Worm (Caenorhabditis elegans) whole organism, mixed stage, embryonic: ENCODE data around the gene ttr-8.

Experiments used
- M03D4.4 ChIP-seq: sonication (generic microtip); optimal IDR thresholded peaks from 2 replicates; lab custom pipeline; 2017; ENCODE audit warnings: mild to moderate bottlenecking, missing genetic modification characterization, missing compliant biosample characterization
- bed-3 ChIP-seq: fragments of 200-800 bp; sonication (Bioruptor generic); optimal IDR thresholded peaks from 3 replicates; lab custom pipeline; 2018; ENCODE audit warnings: mild to moderate bottlenecking, missing genetic modification characterization, moderate library complexity, missing compliant biosample characterization
- blmp-1 ChIP-seq: fragments of 150-350 bp; optimal IDR thresholded peaks from 2 replicates; lab custom pipeline; 2014; ENCODE audit warnings: missing biosample characterization, missing genetic modification characterization
- ceh-39 ChIP-seq: fragments of 150-350 bp; optimal IDR thresholded peaks from 2 replicates; lab custom pipeline; 2014; ENCODE audit warnings: missing biosample characterization, missing genetic modification characterization
- ceh-43 ChIP-seq: fragments of 200-800 bp; sonication (Bioruptor generic); optimal IDR thresholded peaks from 2 replicates; lab custom pipeline; 2018; ENCODE audit warnings: mild to moderate bottlenecking, missing genetic modification characterization, moderate library complexity, missing compliant biosample characterization
- ceh-83 ChIP-seq: fragments of 200-800 bp; sonication (Bioruptor generic); optimal IDR thresholded peaks from 2 replicates; lab custom pipeline; 2018; ENCODE audit warnings: mild to moderate bottlenecking, missing genetic modification characterization, missing compliant biosample characterization
- ces-1 ChIP-seq: fragments of 150-350 bp; optimal IDR thresholded peaks from 2 replicates; lab custom pipeline; 2014; ENCODE audit warnings: missing biosample characterization, missing genetic modification reagents, missing genetic modification characterization
- cnd-1 ChIP-seq: fragments of 200-800 bp; sonication (Bioruptor generic); optimal IDR thresholded peaks from 2 replicates; lab custom pipeline; 2018; ENCODE audit warnings: mild to moderate bottlenecking, missing genetic modification characterization, missing compliant biosample characterization
- drap-1 ChIP-seq: fragments of 200-800 bp; sonication (Bioruptor generic); optimal IDR thresholded peaks from 3 replicates; lab custom pipeline; 2018; ENCODE audit warnings: mild to moderate bottlenecking, missing genetic modification characterization, missing compliant biosample characterization
- elt-1 ChIP-seq: sonication (generic microtip); optimal IDR thresholded peaks from 2 replicates; lab custom pipeline; 2017; ENCODE audit warnings: missing genetic modification characterization, mild to moderate bottlenecking, missing compliant biosample characterization, antibody characterized with exemption, moderate library complexity, borderline replicate concordance; ENCODE audit not compliant: insufficient read depth
- elt-3 ChIP-seq: fragments of 150-350 bp; optimal IDR thresholded peaks from 2 replicates; lab custom pipeline; 2014; ENCODE audit warnings: missing biosample characterization, missing genetic modification characterization
- flh-1 ChIP-seq: fragments of 200-800 bp; sonication (Bioruptor generic); optimal IDR thresholded peaks from 2 replicates; lab custom pipeline; 2018; ENCODE audit warnings: mild to moderate bottlenecking, missing genetic modification characterization, moderate library complexity, missing compliant biosample characterization
- ham-2 ChIP-seq: fragments of 200-800 bp; sonication (Bioruptor generic); optimal IDR thresholded peaks from 2 replicates; lab custom pipeline; 2018; ENCODE audit warnings: mild to moderate bottlenecking, missing genetic modification characterization, missing compliant biosample characterization
- hlh-1 ChIP-seq: fragments of 150-350 bp; optimal IDR thresholded peaks from 2 replicates; lab custom pipeline; 2014; ENCODE audit warnings: missing biosample characterization, missing genetic modification reagents, missing genetic modification characterization
- lin-13 ChIP-seq: fragments of 150-350 bp; optimal IDR thresholded peaks from 2 replicates; lab custom pipeline; 2014; ENCODE audit warnings: missing biosample characterization, missing genetic modification characterization
- lin-32 ChIP-seq: fragments of 200-800 bp; sonication (Bioruptor generic); optimal IDR thresholded peaks from 2 replicates; lab custom pipeline; 2018; ENCODE audit warnings: mild to moderate bottlenecking, missing genetic modification characterization, missing compliant biosample characterization
- lsy-2 ChIP-seq: fragments of 150-350 bp; optimal IDR thresholded peaks from 2 replicates; lab custom pipeline; 2014; ENCODE audit warnings: missing biosample characterization, missing genetic modification characterization
- mab-5 ChIP-seq: fragments of 150-350 bp; optimal IDR thresholded peaks from 2 replicates; lab custom pipeline; 2014; ENCODE audit warnings: missing biosample characterization, missing genetic modification characterization
- mep-1 ChIP-seq: fragments of 150-350 bp; optimal IDR thresholded peaks from 2 replicates; lab custom pipeline; 2017; ENCODE audit warnings: missing biosample characterization, missing genetic modification reagents, missing genetic modification characterization, inconsistent platforms
- mls-2 ChIP-seq: sonication (generic microtip); optimal IDR thresholded peaks from 2 replicates; lab custom pipeline; 2016; ENCODE audit warnings: mild to moderate bottlenecking, missing genetic modification characterization, moderate library complexity, missing compliant biosample characterization
- nhr-12 ChIP-seq: fragments of 150-350 bp; optimal IDR thresholded peaks from 2 replicates; lab custom pipeline; 2014; ENCODE audit warnings: missing biosample characterization, missing genetic modification characterization
- nhr-2 ChIP-seq: fragments of 150-350 bp; optimal IDR thresholded peaks from 2 replicates; lab custom pipeline; 2014; ENCODE audit warnings: missing biosample characterization, missing genetic modification characterization
- nhr-237 ChIP-seq: fragments of 150-350 bp; optimal IDR thresholded peaks from 2 replicates; lab custom pipeline; 2014; ENCODE audit warnings: missing biosample characterization, missing genetic modification characterization
- nhr-28 ChIP-seq: fragments of 150-350 bp; optimal IDR thresholded peaks from 2 replicates; lab custom pipeline; 2014; ENCODE audit warnings: missing biosample characterization, missing genetic modification characterization
- nhr-76 ChIP-seq: sonication (generic microtip); optimal IDR thresholded peaks from 2 replicates; lab custom pipeline; 2017; ENCODE audit warnings: missing biosample characterization, missing genetic modification characterization
- pha-4 ChIP-seq: fragments of 150-350 bp; optimal IDR thresholded peaks from 2 replicates; lab custom pipeline; 2018; ENCODE audit warnings: missing biosample characterization, missing genetic modification reagents, missing genetic modification characterization
- sem-2 ChIP-seq: fragments of 200-800 bp; sonication (Bioruptor generic); optimal IDR thresholded peaks from 2 replicates; lab custom pipeline; 2018; ENCODE audit warnings: mild to moderate bottlenecking, missing genetic modification characterization, missing compliant biosample characterization
- snpc-4 ChIP-seq: fragments of 150-350 bp; optimal IDR thresholded peaks from 2 replicates; lab custom pipeline; 2014; ENCODE audit warnings: missing biosample characterization, missing genetic modification characterization
- sptf-1 ChIP-seq: sonication (generic microtip); optimal IDR thresholded peaks from 2 replicates; lab custom pipeline; 2017; ENCODE audit warnings: mild to moderate bottlenecking, missing genetic modification characterization, moderate library complexity, missing compliant biosample characterization
- tbx-8 ChIP-seq: fragments of 200-800 bp; sonication (Bioruptor generic); optimal IDR thresholded peaks from 2 replicates; lab custom pipeline; 2018; ENCODE audit warnings: mild to moderate bottlenecking, missing genetic modification characterization, moderate library complexity, missing compliant biosample characterization
- unc-120 ChIP-seq: sonication (generic microtip); optimal IDR thresholded peaks from 2 replicates; lab custom pipeline; 2017; ENCODE audit warnings: missing genetic modification characterization, missing compliant biosample characterization; ENCODE audit not compliant: poor library complexity, severe bottlenecking
- unc-39 ChIP-seq: fragments of 150-350 bp; optimal IDR thresholded peaks from 2 replicates; lab custom pipeline; 2014; ENCODE audit warnings: missing biosample characterization, missing genetic modification characterization
- unc-62 ChIP-seq: fragments of 150-350 bp; optimal IDR thresholded peaks from 2 replicates; lab custom pipeline; 2014; ENCODE audit warnings: missing biosample characterization, missing genetic modification reagents, missing genetic modification characterization
- zip-8 ChIP-seq: fragments of 150-350 bp; optimal IDR thresholded peaks from 2 replicates; lab custom pipeline; 2014; ENCODE audit warnings: missing biosample characterization, missing genetic modification characterization
- ztf-11 ChIP-seq: fragments of 150-350 bp; optimal IDR thresholded peaks from 2 replicates; lab custom pipeline; 2014; ENCODE audit warnings: missing biosample characterization, missing genetic modification characterization

Gene ttr-8

DNA sequence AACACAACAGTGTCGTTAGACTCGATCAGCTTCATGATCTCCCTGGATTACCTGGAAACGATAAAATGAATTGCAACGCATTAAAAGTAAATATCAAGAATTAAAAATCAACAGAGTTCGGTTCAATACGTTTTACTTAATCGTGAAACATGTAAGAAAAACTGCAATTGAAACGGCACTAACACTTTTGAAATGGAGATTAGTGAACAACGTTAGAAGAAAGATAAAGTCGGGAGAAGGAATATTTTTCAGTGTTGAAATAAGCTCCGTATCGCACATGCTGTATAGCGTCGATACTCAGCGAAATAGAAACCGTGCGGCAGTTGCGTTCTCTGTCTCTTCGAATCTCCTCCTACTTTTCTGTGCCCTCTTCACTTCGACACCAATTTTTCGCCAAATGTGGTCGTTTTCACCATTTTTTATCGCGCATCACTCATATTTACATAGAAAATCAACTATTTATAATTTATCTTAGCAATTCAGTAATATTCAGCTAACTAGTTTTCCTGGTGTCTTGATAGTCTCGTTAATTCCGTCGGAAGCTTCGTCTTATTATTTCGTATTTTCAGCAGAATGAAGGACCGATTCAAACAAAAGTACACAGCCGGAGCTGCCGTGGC is 7.7 kb upstream of the ttr-8 start, which contains the start of the genes rpl-9 and lpd-7:
TSS of gene rpl-9 (minus strand) at position 51 of the 620 bp plus-strand sequence.
TSS of gene lpd-7 (plus strand) at position 570 of the 620 bp plus-strand sequence.
- TF ChIP-seq unc-39 (tag; lab: Kevin White, UChicago) = no peak
- TF ChIP-seq tbx-8 = no peak
- TF ChIP-seq nhr-28 (tag; lab: Kevin White, UChicago) = no peak
- TF ChIP-seq ztf-11 (tag; lab: Kevin White, UChicago) = no peak
- no peak for TF ChIP-seq flh-1
- peak; percentile 18 for TF ChIP-seq elt-3 (tag; lab: Kevin White, UChicago)
- TF ChIP-seq nhr-237 (tag; lab: Kevin White, UChicago) = peak; percentile 72
- TF ChIP-seq M03D4.4 (tag; lab: Kevin White, UChicago) = no peak
- peak; percentile 95 for TF ChIP-seq mep-1 (tag; lab: Kevin White, UChicago)
- no peak for TF ChIP-seq nhr-2
- no peak for TF ChIP-seq ceh-83 (GFP tag; lab: Kevin White, UChicago)
- peak; percentile 33 for TF ChIP-seq ceh-39
- TF ChIP-seq sem-2 = no peak
- TF ChIP-seq mls-2 (tag; lab: Kevin White, UChicago) = no peak
- peak; percentile 63 for TF ChIP-seq unc-62 (GFP tag; lab: Kevin White, UChicago)
- peak; percentile 28 for TF ChIP-seq ham-2 (GFP tag; lab: Kevin White, UChicago)
- peak; percentile 2 for TF ChIP-seq lin-32 (GFP tag; lab: Kevin White, UChicago)
- no peak for TF ChIP-seq snpc-4 (tag; lab: Kevin White, UChicago)
- no peak for TF ChIP-seq cnd-1 (tag; lab: Kevin White, UChicago)
- TF ChIP-seq nhr-12 (tag; lab: Kevin White, UChicago) = no peak
- no peak for TF ChIP-seq drap-1 (GFP tag; lab: Kevin White, UChicago)
- TF ChIP-seq sptf-1 (tag; lab: Kevin White, UChicago) = peak; percentile 32
- peak; percentile 84 for TF ChIP-seq lsy-2
- TF ChIP-seq unc-120 (tag; lab: Kevin White, UChicago) = peak; percentile 61
- TF ChIP-seq bed-3 = no peak
- peak; percentile 75 for TF ChIP-seq hlh-1
- no peak for TF ChIP-seq ceh-43 (GFP tag; lab: Kevin White, UChicago)
- no peak for TF ChIP-seq zip-8 (tag; lab: Kevin White, UChicago)
- no peak for TF ChIP-seq elt-1 (tag; lab: Kevin White, UChicago)
- peak; percentile 21 for TF ChIP-seq mab-5 (tag; lab: Kevin White, UChicago)
- TF ChIP-seq ces-1 = peak; percentile 49
- peak; percentile 75 for TF ChIP-seq pha-4 (tag; lab: Kevin White, UChicago)
- peak; percentile 72 for TF ChIP-seq lin-13 (tag; lab: Kevin White, UChicago)
- TF ChIP-seq blmp-1 = no peak
- TF ChIP-seq nhr-76 = no peak

ce11 chrIII:7571726-7572125 is 6.6 kb upstream of the ttr-8 start:
- TF ChIP-seq lsy-2 (no peak), ceh-83 (GFP tag; lab: Kevin White, UChicago) (no peak), sptf-1 (tag; lab: Kevin White, UChicago) (no peak), M03D4.4 (tag; lab: Kevin White, UChicago) (no peak), zip-8 (tag; lab: Kevin White, UChicago) (no peak), sem-2 (no peak), lin-13 (tag; lab: Kevin White, UChicago) (no peak), nhr-28 (tag; lab: Kevin White, UChicago) (no peak), mls-2 (tag; lab: Kevin White, UChicago) (no peak)

ce11 chrIII:7570083-7570695 is 5.0 kb upstream of the ttr-8 start, which contains the start of gene R13A5.7:
TSS of gene R13A5.7 (minus strand) at chrIII:7570133.
- TF ChIP-seq drap-1 (GFP tag; lab: Kevin White, UChicago) (peak; percentile 75), snpc-4 (tag; lab: Kevin White, UChicago) (no peak), ztf-11 (tag; lab: Kevin White, UChicago) (no peak), nhr-237 (tag; lab: Kevin White, UChicago) (peak; percentile 2), unc-120 (tag; lab: Kevin White, UChicago) (peak; percentile 92), sem-2 (no peak), lsy-2 (no peak), cnd-1 (tag; lab: Kevin White, UChicago) (peak; percentile 3), pha-4 (tag; lab: Kevin White, UChicago) (peak; percentile 13), mls-2 (tag; lab: Kevin White, UChicago) (peak; percentile 62), lin-13 (tag; lab: Kevin White, UChicago) (no peak), flh-1 (no peak), tbx-8 (peak; percentile 17), nhr-28 (tag; lab: Kevin White, UChicago) (no peak), nhr-2 (peak; percentile 46), nhr-12 (tag; lab: Kevin White, UChicago) (no peak), nhr-76 (no peak), ceh-83 (GFP tag; lab: Kevin White, UChicago) (no peak), hlh-1 (peak; percentile 27), ham-2 (GFP tag; lab: Kevin White, UChicago) (peak; percentile 81), lin-32 (GFP tag; lab: Kevin White, UChicago) (no peak), ces-1 (peak; percentile 76), bed-3 (no peak), blmp-1 (no peak), elt-1 (tag; lab: Kevin White, UChicago) (no peak), elt-3 (tag; lab: Kevin White, UChicago) (no peak), unc-62 (GFP tag; lab: Kevin White, UChicago) (peak; percentile 84), unc-39 (tag; lab: Kevin White, UChicago) (no peak), ceh-39 (peak; percentile 19), mab-5 (tag; lab: Kevin White, UChicago) (no peak), mep-1 (tag; lab: Kevin White, UChicago) (peak; percentile 37), M03D4.4 (tag; lab: Kevin White, UChicago) (no peak), sptf-1 (tag; lab: Kevin White, UChicago) (peak; percentile 67), zip-8 (tag; lab: Kevin White, UChicago) (no peak), ceh-43 (GFP tag; lab: Kevin White, UChicago) (no peak)
- TF ChIP-seq, all 35 proteins: peak for 15
